Fruit fly (Drosophila melanogaster): ENCODE measurements around the gene CG31730.
"Not testable (repeated sequence)": the region's sequence is repeated elsewhere in the genome, so short reads cannot be mapped to it uniquely, and the experiment has no call there.

The CG31730 gene

dm6 chr2L:13215640-13216129, 43.9 kb downstream of the CG31730 start (continued):
- TF ChIP-seq Ssrp (tag; optimal IDR thresholded peaks at IDR 0.05) (peak; percentile 2), CoRest (tag; optimal IDR thresholded peaks at IDR 0.05) (peak; percentile 36), sisA (GFP tag; IDR thresholded peaks at IDR 0.05) (peak; percentile 49; the same call in 1 of the 2 replicates), CG17612 (GFP tag; IDR thresholded peaks at IDR 0.05) (peak; percentile 47; the same call in 1 of the 2 replicates), nmo (GFP tag; optimal IDR thresholded peaks at IDR 0.05) (peak; percentile 45), CG3838 (GFP tag; optimal IDR thresholded peaks at IDR 0.05) (peak; percentile 27), CG4854 (GFP tag; optimal IDR thresholded peaks at IDR 0.05) (peak; percentile 61), chinmo (GFP tag; IDR thresholded peaks at IDR 0.05; ENCODE audit: partially characterized antibody) (0 out of 4 replicates have a peak, but pooled peaks have one; percentile 51), kay (GFP tag; optimal IDR thresholded peaks at IDR 0.05) (peak; percentile 88), CHES-1-like (GFP tag; optimal IDR thresholded peaks at IDR 0.05) (peak; percentile 24), Drgx (GFP tag; IDR thresholded peaks at IDR 0.05) (peak; percentile 61), ftz-f1 (GFP tag; optimal IDR thresholded peaks at IDR 0.05) (peak; percentile 13), Ets65A (GFP tag) (peak; percentile 93), CG8765 (GFP tag; IDR thresholded peaks at IDR 0.05) (peak; percentile 46; the same call in 1 of the 2 replicates), sim (GFP tag; IDR thresholded peaks at IDR 0.05) (0 out of 2 replicates have a peak, but pooled peaks have one; percentile 16), Atf-2 (GFP tag; optimal IDR thresholded peaks at IDR 0.05) (peak; percentile 9), CG14710 (tag; optimal IDR thresholded peaks at IDR 0.05) (peak; percentile 29), CG15601 (tag; optimal IDR thresholded peaks at IDR 0.05) (peak; percentile 7), slbo (GFP tag; IDR thresholded peaks at IDR 0.05) (peak; percentile 80), her (GFP tag; optimal IDR thresholded peaks at IDR 0.05) (peak; percentile 73), mirr (GFP tag; optimal IDR thresholded peaks at IDR 0.05) (peak; percentile 76), CG7839 (tag; optimal IDR thresholded peaks at IDR 0.05) (peak; percentile 67), chif (GFP tag; optimal IDR thresholded peaks at IDR 0.05) (peak in 1 of 2 experiments; percentile 52), HLH54F (GFP tag; optimal IDR thresholded peaks at IDR 0.05) (peak; percentile 68), Adf1 (GFP tag; IDR thresholded peaks at IDR 0.05) (peak; percentile 26; the same call in 1 of the 2 replicates), CG17361 (GFP tag; IDR thresholded peaks at IDR 0.05) (peak; percentile 52; the same call in 1 of the 3 replicates), Trl (GFP tag; optimal IDR thresholded peaks at IDR 0.05) (peak; percentile 75), nom (GFP tag; optimal IDR thresholded peaks at IDR 0.05) (peak; percentile 41), slou (GFP tag; optimal IDR thresholded peaks at IDR 0.05) (peak; percentile 26), bbx (GFP tag; IDR thresholded peaks at IDR 0.05; ENCODE audit: partially characterized antibody) (peak; percentile 77), ERR (GFP tag; optimal IDR thresholded peaks at IDR 0.05) (peak; percentile 76), MBD-R2 (GFP tag; IDR thresholded peaks at IDR 0.05) (peak; percentile 34; the same call in 1 of the 2 replicates), ken (GFP tag; IDR thresholded peaks at IDR 0.05) (peak; percentile 65; the same call in 2 of the 3 replicates), CG34224 (GFP tag; IDR thresholded peaks at IDR 0.05; ENCODE audit: partially characterized antibody) (peak; percentile 35; the same call in 1 of the 3 replicates), jigr1 (GFP tag; IDR thresholded peaks at IDR 0.05) (0 out of 3 replicates have a peak, but pooled peaks have one; percentile 14), sens-2 (GFP tag; IDR thresholded peaks at IDR 0.05) (0 out of 2 replicates have a peak, but pooled peaks have one; percentile 41), fd96Cb (tag; optimal IDR thresholded peaks at IDR 0.05) (peak; percentile 59), Mrtf (GFP tag; IDR thresholded peaks at IDR 0.05) (0 out of 3 replicates have a peak, but pooled peaks have one; percentile 15), onecut (GFP tag; IDR thresholded peaks at IDR 0.05) (peak; percentile 50; the same call in 1 of the 2 replicates), toy (GFP tag; IDR thresholded peaks at IDR 0.05) (0 out of 2 replicates have a peak, but pooled peaks have one; percentile 34), CG2875 (GFP tag; optimal IDR thresholded peaks at IDR 0.05) (peak; percentile 51), CG3726 (GFP tag; IDR thresholded peaks at IDR 0.05) (peak; percentile 46; the same call in 1 of the 3 replicates), lmd (GFP tag; IDR thresholded peaks at IDR 0.05) (0 out of 2 replicates have a peak, but pooled peaks have one; percentile 20), jumu (GFP tag; optimal IDR thresholded peaks at IDR 0.05) (peak; percentile 43), inv (GFP tag; IDR thresholded peaks at IDR 0.05; ENCODE audit: partially characterized antibody) (peak; percentile 33; the same call in 1 of the 2 replicates), Stat92E (GFP tag; optimal IDR thresholded peaks at IDR 0.05) (peak in 1 of 3 experiments; percentile 87), CG4360 (GFP tag; IDR thresholded peaks at IDR 0.05) (peak; percentile 49), Fer3 (tag; optimal IDR thresholded peaks at IDR 0.05) (peak; percentile 62)
- not testable (repeated sequence) for TF ChIP-seq Trl (optimal IDR thresholded peaks at IDR 0.05)

All from whole organism, embryonic.